Worm (Caenorhabditis elegans) whole organism, L2 larva: ENCODE data around the gene moc-6.
A peak's percentile ranks its signal among the peaks of the same experiment; 100 is the strongest.

Experiments used
- C34F6.9 ChIP-seq: fragments of 150-350 bp; optimal IDR thresholded peaks from 2 replicates; lab custom pipeline; 2014; ENCODE audit warnings: missing biosample characterization, missing genetic modification characterization
- F13H6.1 ChIP-seq: sonication (generic microtip); optimal IDR thresholded peaks from 2 replicates; lab custom pipeline; 2016; ENCODE audit warnings: missing genetic modification characterization, missing compliant biosample characterization
- R02D3.7 ChIP-seq: fragments of 150-350 bp; optimal IDR thresholded peaks from 2 replicates; lab custom pipeline; 2014; ENCODE audit warnings: missing biosample characterization, missing genetic modification characterization
- alr-1 ChIP-seq: fragments of 150-350 bp; optimal IDR thresholded peaks from 2 replicates; lab custom pipeline; 2014; ENCODE audit warnings: missing biosample characterization, missing genetic modification characterization
- ama-1 ChIP-seq: fragments of 150-350 bp; optimal IDR thresholded peaks from 2 replicates; lab custom pipeline; 2018; ENCODE audit warnings: inconsistent platforms
- blmp-1 ChIP-seq: sonication (generic microtip); optimal IDR thresholded peaks from 2 replicates; lab custom pipeline; 2017; ENCODE audit warnings: missing genetic modification characterization, mild to moderate bottlenecking, missing compliant biosample characterization, antibody characterized with exemption, moderate library complexity; ENCODE audit not compliant: insufficient read depth
- ceh-82 ChIP-seq: fragments of 150-350 bp; optimal IDR thresholded peaks from 2 replicates; lab custom pipeline; 2014; ENCODE audit warnings: missing biosample characterization, missing genetic modification characterization
- crh-2 ChIP-seq: sonication (generic microtip); optimal IDR thresholded peaks from 2 replicates; lab custom pipeline; 2017; ENCODE audit warnings: missing biosample characterization, missing genetic modification characterization
- dmd-4 ChIP-seq: sonication (generic microtip); optimal IDR thresholded peaks from 2 replicates; lab custom pipeline; 2017; ENCODE audit warnings: missing biosample characterization, missing genetic modification characterization
- elt-1 ChIP-seq: fragments of 150-350 bp; optimal IDR thresholded peaks from 2 replicates; lab custom pipeline; 2014; ENCODE audit warnings: missing biosample characterization, missing genetic modification characterization
- elt-3 ChIP-seq: sonication (generic microtip); optimal IDR thresholded peaks from 2 replicates; lab custom pipeline; 2017; ENCODE audit warnings: missing biosample characterization, missing genetic modification characterization
- fos-1 ChIP-seq: fragments of 150-350 bp; optimal IDR thresholded peaks from 2 replicates; lab custom pipeline; 2014; ENCODE audit warnings: missing biosample characterization, missing genetic modification characterization
- gmeb-1 ChIP-seq: fragments of 150-350 bp; optimal IDR thresholded peaks from 2 replicates; lab custom pipeline; 2014; ENCODE audit warnings: missing biosample characterization, missing genetic modification characterization
- lin-11 ChIP-seq: fragments of 150-350 bp; sonication (generic microtip); optimal IDR thresholded peaks from 2 replicates; lab custom pipeline; 2014; ENCODE audit warnings: missing biosample characterization, missing genetic modification characterization, inconsistent platforms, mixed read lengths
- lin-13 ChIP-seq: fragments of 150-350 bp; optimal IDR thresholded peaks from 2 replicates; lab custom pipeline; 2014; ENCODE audit warnings: missing biosample characterization, missing genetic modification reagents, missing genetic modification characterization
- lsy-2 ChIP-seq, 2 experiments: fragments of 150-350 bp in 1 of 2; sonication (generic microtip) in 1 of 2; optimal IDR thresholded peaks; 2 replicates each; lab custom pipeline; 2014 to 2017; ENCODE audit warnings: missing biosample characterization in 2 of 2, missing genetic modification characterization in 2 of 2
- nhr-12 ChIP-seq: fragments of 150-350 bp; optimal IDR thresholded peaks from 2 replicates; lab custom pipeline; 2014; ENCODE audit warnings: missing biosample characterization, missing genetic modification characterization
- nhr-129 ChIP-seq: fragments of 150-350 bp; optimal IDR thresholded peaks from 2 replicates; lab custom pipeline; 2014; ENCODE audit warnings: missing biosample characterization, missing genetic modification characterization
- nhr-21 ChIP-seq: fragments of 150-350 bp; optimal IDR thresholded peaks from 2 replicates; lab custom pipeline; 2014; ENCODE audit warnings: missing biosample characterization, missing genetic modification characterization
- nhr-23 ChIP-seq: fragments of 150-350 bp; optimal IDR thresholded peaks from 2 replicates; lab custom pipeline; 2014; ENCODE audit warnings: missing biosample characterization, missing genetic modification reagents, missing genetic modification characterization
- nhr-25 ChIP-seq: fragments of 150-350 bp; sonication (generic microtip); optimal IDR thresholded peaks from 3 replicates; lab custom pipeline; 2014; ENCODE audit warnings: missing biosample characterization, missing genetic modification characterization
- nhr-6 ChIP-seq: fragments of 150-350 bp; optimal IDR thresholded peaks from 2 replicates; lab custom pipeline; 2014; ENCODE audit warnings: missing biosample characterization, missing genetic modification characterization
- sem-4 ChIP-seq: fragments of 150-350 bp; optimal IDR thresholded peaks from 2 replicates; lab custom pipeline; 2014; ENCODE audit warnings: missing biosample characterization, missing genetic modification reagents, missing genetic modification characterization
- sma-3 ChIP-seq: sonication (generic microtip); optimal IDR thresholded peaks from 2 replicates; lab custom pipeline; 2016; ENCODE audit warnings: missing genetic modification reagents, missing genetic modification characterization, missing compliant biosample characterization
- sma-9 ChIP-seq, 2 experiments: fragments of 150-350 bp in 1 of 2; sonication (generic microtip) in 1 of 2; optimal IDR thresholded peaks; 2 replicates each; lab custom pipeline; 2014 to 2016; ENCODE audit warnings: missing genetic modification characterization in 2 of 2, mild to moderate bottlenecking in 1 of 2, missing biosample characterization in 1 of 2, missing compliant biosample characterization in 1 of 2, missing genetic modification reagents in 1 of 2, moderate library complexity in 1 of 2
- snpc-4 ChIP-seq: fragments of 150-350 bp; optimal IDR thresholded peaks from 2 replicates; lab custom pipeline; 2014; ENCODE audit warnings: missing biosample characterization, missing genetic modification characterization
- unc-55 ChIP-seq: fragments of 150-350 bp; sonication (generic microtip); optimal IDR thresholded peaks from 3 replicates; lab custom pipeline; 2014; ENCODE audit warnings: missing biosample characterization, missing genetic modification reagents, missing genetic modification characterization
- unc-62 ChIP-seq: fragments of 150-350 bp; optimal IDR thresholded peaks from 2 replicates; lab custom pipeline; 2014; ENCODE audit warnings: missing biosample characterization, missing genetic modification reagents, missing genetic modification characterization
- zag-1 ChIP-seq: fragments of 150-350 bp; optimal IDR thresholded peaks from 2 replicates; lab custom pipeline; 2014; ENCODE audit warnings: missing biosample characterization, missing genetic modification characterization
- ztf-1 ChIP-seq: fragments of 200-800 bp; sonication (Bioruptor generic); conservative IDR thresholded peaks from 2 replicates; pipeline ENCODE4 v1.3.6; 2022; ENCODE audit warnings: missing genetic modification characterization, missing compliant biosample characterization
- ztf-4 ChIP-seq: fragments of 150-350 bp; optimal IDR thresholded peaks from 2 replicates; lab custom pipeline; 2014; ENCODE audit warnings: missing biosample characterization, missing genetic modification characterization

Gene moc-6

ce11 chrIII:5190671-5191174, 5.1 kb upstream of the moc-6 start, which contains the start of gene hira-1:
TSS of gene hira-1 (plus strand) at chrIII:5191124.
- TF ChIP-seq lsy-2 (tag; optimal IDR thresholded peaks at IDR 0.05; lab: Kevin White, UChicago), result peak in 1 of 2 experiments; percentile 56
- TF ChIP-seq C34F6.9, result peak; percentile 78
- TF ChIP-seq unc-55, result peak; percentile 70
- TF ChIP-seq gmeb-1 (tag; lab: Kevin White, UChicago), result peak; percentile 47
- peak; percentile 17 for TF ChIP-seq lin-13 (GFP tag; lab: Kevin White, UChicago)
- TF ChIP-seq sem-4 (tag; lab: Kevin White, UChicago), result peak; percentile 52
- TF ChIP-seq crh-2 (tag; lab: Kevin White, UChicago), result peak; percentile 38
- no peak for TF ChIP-seq dmd-4
- no peak for TF ChIP-seq ceh-82 (tag; lab: Kevin White, UChicago)

DNA sequence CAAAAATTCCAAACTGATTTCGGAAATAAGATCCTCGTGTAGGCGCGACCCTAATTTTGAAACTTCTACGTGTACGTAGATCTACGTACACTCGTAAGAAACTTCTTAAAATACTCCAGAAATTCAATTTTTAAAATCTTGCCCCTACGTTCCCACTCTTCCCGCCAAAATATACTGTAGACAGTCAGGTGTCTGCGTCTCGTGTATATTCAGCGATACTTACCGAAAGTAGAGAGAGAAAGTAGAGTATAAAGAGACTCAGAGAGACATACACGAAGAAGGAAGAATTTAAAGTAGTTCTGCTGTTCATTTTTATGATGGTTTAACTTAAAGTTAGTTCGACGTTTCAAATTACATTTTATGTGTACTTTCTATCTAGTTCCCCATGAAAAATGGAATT, 2.5 kb upstream of the moc-6 start:
- TF ChIP-seq snpc-4 (tag; lab: Kevin White, UChicago) (no peak), alr-1 (no peak), nhr-23 (tag; lab: Kevin White, UChicago) (no peak), blmp-1 (tag; lab: Kevin White, UChicago) (no peak), elt-3 (tag; lab: Kevin White, UChicago) (no peak), ztf-1 (no peak)
- TF ChIP-seq, all 48 proteins: peak for 0

DNA sequence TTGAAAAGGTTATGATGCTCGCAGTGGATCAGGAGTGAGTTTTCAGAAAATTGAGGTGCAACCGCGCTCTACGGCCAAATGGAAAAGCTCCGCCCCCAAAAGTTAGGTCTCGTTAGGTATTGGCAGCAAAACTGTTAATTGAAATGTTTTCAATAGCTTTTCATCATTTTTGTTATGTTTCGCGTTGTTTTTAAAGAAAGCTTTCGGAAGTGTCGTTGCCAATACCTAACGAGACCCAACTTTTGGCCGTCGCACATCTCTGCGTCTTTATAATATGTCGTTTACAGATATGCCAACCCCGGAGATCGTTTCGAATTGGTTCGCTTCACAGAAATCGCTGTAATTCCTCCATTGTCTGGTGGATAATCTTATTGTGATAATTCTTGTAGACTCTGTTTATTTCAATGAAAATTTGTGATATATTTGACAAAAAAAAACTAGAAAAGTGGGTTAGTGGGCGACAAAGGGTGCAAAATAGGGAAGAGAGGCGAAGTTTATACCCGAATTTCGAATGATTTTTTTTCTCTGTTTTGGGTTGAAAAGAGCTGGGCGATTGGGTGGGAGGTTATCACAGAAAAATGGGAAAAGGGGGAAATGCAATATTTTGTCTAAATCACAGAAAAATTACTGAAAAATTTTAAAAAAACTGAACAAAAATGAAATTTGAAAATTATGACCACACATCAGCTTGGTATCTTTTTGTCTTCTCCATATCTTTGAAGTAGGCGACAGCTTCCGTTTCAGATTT, 682 bp downstream of the moc-6 start:
- TF ChIP-seq crh-2 (tag; lab: Kevin White, UChicago), result peak; percentile 11
- TF ChIP-seq ama-1 (lab: Kevin White, UChicago), result peak; percentile 26
- TF ChIP-seq sma-3 (GFP tag; lab: Kevin White, UChicago), result peak; percentile 2
- TF ChIP-seq lin-13 (GFP tag; lab: Kevin White, UChicago), result no peak
- TF ChIP-seq elt-1, result no peak
- TF ChIP-seq nhr-129, result peak; percentile 57
- peak; percentile 66 for TF ChIP-seq ztf-4 (tag; lab: Kevin White, UChicago)
- no peak for TF ChIP-seq lin-11
- TF ChIP-seq unc-62 (GFP tag; lab: Kevin White, UChicago), result no peak

DNA sequence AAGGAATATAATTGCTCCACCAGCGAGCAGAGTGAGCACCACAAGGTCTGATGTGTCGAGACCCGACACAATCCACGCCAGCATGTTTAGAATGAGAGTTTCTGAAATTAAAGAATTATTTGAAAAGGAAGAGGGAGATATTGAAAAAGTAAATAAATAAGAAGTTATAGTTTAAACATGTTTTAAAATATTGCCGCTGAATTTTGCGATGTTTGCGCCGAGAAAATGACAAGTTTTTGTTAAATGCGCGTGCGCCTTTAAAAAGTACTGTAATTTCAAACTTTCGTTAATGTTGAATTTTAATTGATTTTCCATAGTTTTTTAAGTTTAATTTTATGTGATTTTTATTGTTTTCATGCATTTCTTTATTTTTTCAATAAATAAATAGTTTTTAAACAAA, 3.8 kb downstream of the moc-6 start, which contains the start of gene emb-8:
Gene emb-8 (minus strand): TSS at position 101 of the 400 bp plus-strand sequence.
- TF ChIP-seq nhr-12 (tag; lab: Kevin White, UChicago) (no peak), elt-1 (no peak)
- TF ChIP-seq, all 48 proteins: peak for 0

DNA sequence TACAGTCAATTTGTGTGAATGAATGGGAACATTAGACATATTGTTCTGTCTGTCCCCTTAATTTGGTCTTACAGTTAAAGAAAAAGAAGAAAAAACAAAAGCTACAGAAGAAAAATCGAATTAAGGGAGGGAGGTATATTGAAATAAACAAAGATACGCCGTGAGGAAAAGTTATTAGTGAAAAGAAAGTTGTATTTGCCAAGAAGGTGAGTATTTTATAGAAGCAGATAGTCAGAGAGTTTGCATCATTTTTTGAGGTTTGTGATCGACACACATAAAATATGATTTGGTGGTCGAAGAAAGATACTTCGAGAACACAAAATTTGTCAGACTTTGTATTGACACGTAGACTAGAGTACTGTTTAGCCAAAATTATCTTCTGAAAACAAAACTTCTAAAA, 4.6 kb downstream of the moc-6 start:
- no peak for TF ChIP-seq sma-3 (GFP tag; lab: Kevin White, UChicago)
- peak; percentile 60 for TF ChIP-seq fos-1 (tag; lab: Kevin White, UChicago)
- TF ChIP-seq blmp-1 (tag; lab: Kevin White, UChicago), result peak; percentile 14
- peak; percentile 43 for TF ChIP-seq nhr-25
- TF ChIP-seq R02D3.7 (tag; lab: Kevin White, UChicago), result no peak
- no peak for TF ChIP-seq ztf-1
- peak; percentile 24 for TF ChIP-seq crh-2 (tag; lab: Kevin White, UChicago)
- TF ChIP-seq nhr-129, result peak; percentile 91
- peak; percentile 32 for TF ChIP-seq gmeb-1 (tag; lab: Kevin White, UChicago)
- TF ChIP-seq alr-1, result no peak
- peak; percentile 49 for TF ChIP-seq sma-9 (GFP tag; optimal IDR thresholded peaks at IDR 0.05; lab: Kevin White, UChicago)
- TF ChIP-seq sma-9 (tag; optimal IDR thresholded peaks at IDR 0.05; lab: Kevin White, UChicago), result no peak

DNA sequence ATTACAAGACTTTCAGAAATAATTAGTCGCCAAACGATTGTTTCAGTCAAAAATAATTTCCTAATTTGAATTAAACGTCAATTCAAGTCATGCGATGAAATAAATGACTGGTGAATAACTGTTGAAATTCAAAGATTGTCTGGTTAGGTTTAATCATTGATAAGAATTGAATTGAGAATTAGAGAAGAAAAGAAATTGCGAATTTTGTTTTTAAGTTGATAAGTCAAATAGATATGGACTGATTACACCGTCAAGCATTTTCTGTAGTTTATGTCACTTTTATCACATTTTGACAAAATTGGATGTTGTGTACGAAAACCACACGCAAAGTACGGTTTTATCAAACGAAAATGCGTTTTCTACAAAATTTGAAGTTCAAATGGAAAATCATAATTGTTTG, 5.5 kb downstream of the moc-6 start:
- TF ChIP-seq lsy-2 (tag; optimal IDR thresholded peaks at IDR 0.05; lab: Kevin White, UChicago) (peak in 1 of 2 experiments; percentile 28), nhr-6 (tag; lab: Kevin White, UChicago) (no peak), unc-62 (GFP tag; lab: Kevin White, UChicago) (no peak), F13H6.1 (tag; lab: Kevin White, UChicago) (peak; percentile 1), zag-1 (tag; lab: Kevin White, UChicago) (no peak), unc-55 (no peak), nhr-21 (tag; lab: Kevin White, UChicago) (peak; percentile 25), fos-1 (tag; lab: Kevin White, UChicago) (peak; percentile 97), sma-9 (GFP tag; optimal IDR thresholded peaks at IDR 0.05; lab: Kevin White, UChicago) (peak; percentile 69), sma-9 (tag; optimal IDR thresholded peaks at IDR 0.05; lab: Kevin White, UChicago) (no peak), gmeb-1 (tag; lab: Kevin White, UChicago) (peak; percentile 58), nhr-129 (peak; percentile 30), alr-1 (no peak), sma-3 (GFP tag; lab: Kevin White, UChicago) (peak; percentile 44), nhr-25 (peak; percentile 53), crh-2 (tag; lab: Kevin White, UChicago) (peak; percentile 88), lin-11 (no peak), C34F6.9 (peak; percentile 14)
- TF ChIP-seq, all 48 proteins: peak for 11
